Worm (Caenorhabditis elegans) whole organism, L4/young adult: ENCODE data around the gene T20D3.14.

Experiments used
- W03F9.2 ChIP-seq: fragments of 150-350 bp; optimal IDR thresholded peaks from 2 replicates; lab custom pipeline; 2014; ENCODE audit warnings: missing biosample characterization, missing genetic modification characterization
- dao-5 ChIP-seq: sonication (generic microtip); optimal IDR thresholded peaks from 2 replicates; lab custom pipeline; 2016; ENCODE audit warnings: missing genotype, missing genetic modification characterization, moderate library complexity, missing compliant biosample characterization
- him-1 ChIP-seq: sonication (generic microtip); optimal IDR thresholded peaks from 2 replicates; lab custom pipeline; 2016; ENCODE audit warnings: missing genotype, missing genetic modification reagents, missing genetic modification characterization, missing compliant biosample characterization

DNA sequence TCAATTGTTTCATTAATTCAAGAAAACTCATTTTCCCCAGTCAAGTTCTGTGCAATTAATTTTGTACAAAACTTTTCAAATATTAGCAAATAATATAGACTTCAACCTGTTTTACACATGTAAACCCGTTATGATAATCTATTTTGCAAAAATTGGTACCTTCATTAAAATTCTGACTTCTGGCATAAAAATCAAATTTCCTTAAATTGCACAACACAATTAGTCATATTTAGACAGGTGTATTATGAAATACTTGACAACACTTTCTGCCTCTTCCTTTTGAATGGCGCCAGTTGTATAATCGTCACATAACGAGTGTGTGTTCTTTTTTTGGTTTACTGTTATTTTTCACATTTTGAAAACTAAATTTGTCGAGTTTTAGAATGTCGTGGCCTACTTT, 35.4 kb upstream of the T20D3.14 start, which contains the start of gene fbxc-58:
- TF ChIP-seq him-1 (tag; lab: Kevin White, UChicago) (no peak), W03F9.2 (tag; lab: Kevin White, UChicago) (no peak), dao-5 (tag; lab: Kevin White, UChicago) (no peak)
